Fruit fly (Drosophila melanogaster) S2 (cell line): ENCODE data around the gene CG32428.

Source experiments
- CG8478 ChIP-seq: fragments of >200 bp; optimal IDR thresholded peaks from 2 replicates; lab custom pipeline; 2018
- CTCF ChIP-seq, 2 experiments: fragments of >200 bp; optimal IDR thresholded peaks; 2 replicates each; lab custom pipeline; 2018

- no peak for TF ChIP-seq CG8478 (lab: Kevin White, UChicago)
- no peak for TF ChIP-seq CTCF (optimal IDR thresholded peaks at IDR 0.05; lab: Kevin White, UChicago)
Measured at dm6 chr3L:20462391-20462790, 11.1 kb downstream of the CG32428 start.
